Worm (Caenorhabditis elegans): ENCODE measurements around the gene tftc-1.

DNA sequence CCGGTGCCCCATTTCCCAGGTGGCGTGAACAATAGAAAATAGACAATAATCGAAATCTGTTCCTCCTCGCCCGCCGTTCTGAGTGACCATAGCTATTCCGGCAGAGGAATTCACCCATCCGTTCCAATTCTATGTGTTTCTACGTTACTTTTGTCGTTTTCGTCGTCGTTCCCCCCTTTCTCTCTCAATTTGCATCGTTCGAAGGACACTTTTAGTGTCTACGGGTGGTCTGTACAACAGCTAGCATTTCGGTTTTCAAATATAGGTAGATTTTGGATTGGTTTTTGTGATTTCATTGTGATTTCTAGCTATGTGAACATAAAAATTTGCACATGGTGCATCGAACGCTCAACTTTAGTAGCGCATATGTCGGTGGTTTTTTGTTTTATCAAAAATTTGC is 29.1 kb upstream of the tftc-1 start:
- no peak for TF ChIP-seq dao-5 (tag; optimal IDR thresholded peaks at IDR 0.05)
- TF ChIP-seq him-1 (tag; optimal IDR thresholded peaks at IDR 0.05), result no peak

Measured in whole organism, L4/young adult.